Fruit fly (Drosophila melanogaster): ENCODE measurements around the gene sas.

The sas gene

DNA sequence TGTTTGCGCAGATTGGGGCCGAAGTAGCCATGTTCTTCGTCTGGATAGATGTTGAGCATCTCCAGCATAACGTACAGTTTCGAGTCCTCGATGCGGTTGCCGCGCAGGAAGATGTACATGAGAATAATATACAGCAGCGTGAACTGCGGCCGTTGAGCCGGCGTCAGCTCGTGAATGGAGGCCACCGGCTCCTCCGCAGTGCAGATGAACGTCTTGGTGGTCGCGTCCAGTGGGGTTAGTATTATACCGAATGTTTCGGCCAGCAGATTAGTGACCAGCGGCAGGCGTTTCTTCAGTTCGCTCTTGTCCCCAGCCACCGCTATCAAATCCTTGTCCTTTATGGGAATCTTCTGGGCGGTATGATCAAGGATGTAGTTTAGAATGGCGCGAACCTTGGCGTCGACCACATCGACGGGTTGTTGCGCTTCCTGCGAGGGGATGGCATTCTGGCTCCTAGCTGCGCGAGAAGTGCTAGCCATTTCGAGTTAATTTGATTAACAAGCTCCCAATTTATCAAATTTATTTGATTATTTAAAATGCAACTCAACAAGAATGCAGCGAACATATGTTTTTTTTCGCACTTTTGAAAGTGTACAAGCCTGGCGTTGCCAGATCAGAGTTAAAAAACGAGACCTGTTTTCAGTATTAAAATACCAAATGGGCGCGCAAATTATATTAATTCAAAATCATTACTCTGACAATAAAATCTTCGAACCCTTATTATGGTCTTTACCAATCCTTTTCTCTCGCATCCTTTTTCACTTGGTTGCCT, 7.8 kb upstream of the sas start, which contains the start of gene MAGE:
Gene MAGE, minus strand, starts transcription at position 595 of the 772 bp plus-strand sequence.
- peak; percentile 51 for TF ChIP-seq pzg (GFP tag; optimal IDR thresholded peaks at IDR 0.05)
- peak; percentile 96 for TF ChIP-seq CG2116 (GFP tag; optimal IDR thresholded peaks at IDR 0.05)
- peak; percentile 92 for TF ChIP-seq Dp (GFP tag; optimal IDR thresholded peaks at IDR 0.05)
- no peak for TF ChIP-seq Dip2 (GFP tag; IDR thresholded peaks at IDR 0.05)
- TF ChIP-seq sd (tag; optimal IDR thresholded peaks at IDR 0.05), result peak; percentile 86
- TF ChIP-seq CG3726 (GFP tag; IDR thresholded peaks at IDR 0.05), result 0 out of 3 replicates have a peak, but pooled peaks have one; percentile 27
- TF ChIP-seq CG13287 (GFP tag; IDR thresholded peaks at IDR 0.05; ENCODE audit: partially characterized antibody), result peak; percentile 34
- no peak for TF ChIP-seq CG10147 (GFP tag; optimal IDR thresholded peaks at IDR 0.05)
- peak; percentile 12 for TF ChIP-seq BEAF-32 (GFP tag; optimal IDR thresholded peaks at IDR 0.05)
- peak; percentile 3 for TF ChIP-seq YL-1 (GFP tag; optimal IDR thresholded peaks at IDR 0.05)
- peak; percentile 96 for TF ChIP-seq E2f2 (GFP tag; IDR thresholded peaks at IDR 0.05)
- TF ChIP-seq CG7357 (GFP tag; IDR thresholded peaks at IDR 0.05), result no peak
- peak; percentile 62 for TF ChIP-seq Ets65A (GFP tag)
- peak; percentile 75; the same call in 1 of the 4 replicates for TF ChIP-seq chinmo (GFP tag; IDR thresholded peaks at IDR 0.05; ENCODE audit: partially characterized antibody)
- TF ChIP-seq crp (GFP tag; optimal IDR thresholded peaks at IDR 0.05), result peak; percentile 11 to 88
- TF ChIP-seq twi (tag; optimal IDR thresholded peaks at IDR 0.05), result peak; percentile 54
- TF ChIP-seq gfzf (GFP tag; optimal IDR thresholded peaks at IDR 0.05), result peak; percentile 53
- no peak for TF ChIP-seq CG18619 (GFP tag; optimal IDR thresholded peaks at IDR 0.05)
- TF ChIP-seq knrl (GFP tag; IDR thresholded peaks at IDR 0.05; ENCODE audit: partially characterized antibody), result no peak
- TF ChIP-seq Lhr (GFP tag; optimal IDR thresholded peaks at IDR 0.05), result no peak
- peak; percentile 29; the same call in 1 of the 3 replicates for TF ChIP-seq CG7963 (GFP tag; IDR thresholded peaks at IDR 0.05; ENCODE audit: partially characterized antibody)
- TF ChIP-seq CG1603 (tag; optimal IDR thresholded peaks at IDR 0.05), result peak; percentile 31
- TF ChIP-seq trem (tag; optimal IDR thresholded peaks at IDR 0.05), result peak; percentile 83
- peak; percentile 69 for TF ChIP-seq sens (GFP tag)
- TF ChIP-seq CG10267 (tag; optimal IDR thresholded peaks at IDR 0.05), result peak; percentile 54
- TF ChIP-seq H2.0 (GFP tag; IDR thresholded peaks at IDR 0.05), result no peak
- TF ChIP-seq CG18476 (GFP tag; optimal IDR thresholded peaks at IDR 0.05), result no peak
- TF ChIP-seq MBD-R2 (GFP tag; IDR thresholded peaks at IDR 0.05), result peak; percentile 71
- peak; percentile 28 for TF ChIP-seq CG14710 (tag; optimal IDR thresholded peaks at IDR 0.05)
- peak; percentile 66 for TF ChIP-seq Med (GFP tag)
- TF ChIP-seq CG17361 (GFP tag; IDR thresholded peaks at IDR 0.05), result no peak
- TF ChIP-seq stwl (tag; optimal IDR thresholded peaks at IDR 0.05), result peak; percentile 46
- TF ChIP-seq CG16779 (GFP tag; IDR thresholded peaks at IDR 0.05), result no peak
- no peak for TF ChIP-seq CG8944 (GFP tag; optimal IDR thresholded peaks at IDR 0.05)

- TF ChIP-seq CG9932 (GFP tag; IDR thresholded peaks at IDR 0.05) (peak; percentile 32), CG12769 (tag; optimal IDR thresholded peaks at IDR 0.05) (peak; percentile 43), grau (tag; optimal IDR thresholded peaks at IDR 0.05) (no peak), chinmo (GFP tag; IDR thresholded peaks at IDR 0.05; ENCODE audit: partially characterized antibody) (peak; percentile 69; the same call in 2 of the 4 replicates), CG13894 (tag; optimal IDR thresholded peaks at IDR 0.05) (peak; percentile 33), Med (GFP tag) (peak; percentile 30), zfh2 (GFP tag; optimal IDR thresholded peaks at IDR 0.05) (no peak), sd (tag; optimal IDR thresholded peaks at IDR 0.05) (peak; percentile 67)
Observed at dm6 chr3R:7157102-7157501, 5.5 kb upstream of the sas start.

All from whole organism, embryonic.